Worm (Caenorhabditis elegans): ENCODE data around the gene nca-2.

- TF ChIP-seq lin-54 (GFP tag; optimal IDR thresholded peaks at IDR 0.05) = peak; percentile 14
- TF ChIP-seq unc-62 (GFP tag; optimal IDR thresholded peaks at IDR 0.05) = no peak
- TF ChIP-seq egl-18 (GFP tag; IDR thresholded peaks at IDR 0.05) = no peak
- no peak for TF ChIP-seq egrh-3 (GFP tag; IDR thresholded peaks at IDR 0.05)
- no peak for TF ChIP-seq tbx-9 (tag; optimal IDR thresholded peaks at IDR 0.05; ENCODE audit: borderline replicate concordance)
- TF ChIP-seq T26A5.8 (tag; optimal IDR thresholded peaks at IDR 0.05) = no peak
- no peak for TF ChIP-seq die-1 (tag; optimal IDR thresholded peaks at IDR 0.05)
- TF ChIP-seq ceh-91 (GFP tag; IDR thresholded peaks at IDR 0.05) = no peak
- TF ChIP-seq ets-4 (GFP tag; optimal IDR thresholded peaks at IDR 0.05) = no peak
- no peak for TF ChIP-seq him-1 (tag; optimal IDR thresholded peaks at IDR 0.05)
- TF ChIP-seq snpc-4 (GFP tag; optimal IDR thresholded peaks at IDR 0.05) = no peak
- TF ChIP-seq snpc-4 (tag; optimal IDR thresholded peaks at IDR 0.05) = no peak
- TF ChIP-seq mcd-1 (GFP tag; IDR thresholded peaks at IDR 0.05) = no peak
- TF ChIP-seq K12H6.12 (tag; optimal IDR thresholded peaks at IDR 0.05) = no peak
- no peak for TF ChIP-seq lsl-1 (GFP tag; optimal IDR thresholded peaks at IDR 0.05)
Observed at ce11 chrIII:4917077-4917476, 48.3 kb upstream of the nca-2 start, which contains the start of gene rars-1.
